Fruit fly (Drosophila melanogaster) S2 (cell line): Measurements from ENCODE around the gene eater.

ENCODE experiments used
- CG8478 ChIP-seq: fragments of >200 bp; optimal IDR thresholded peaks from 2 replicates; lab custom pipeline; 2018
- CTCF ChIP-seq, 2 experiments: fragments of >200 bp; optimal IDR thresholded peaks; 2 replicates each; lab custom pipeline; 2018

DNA sequence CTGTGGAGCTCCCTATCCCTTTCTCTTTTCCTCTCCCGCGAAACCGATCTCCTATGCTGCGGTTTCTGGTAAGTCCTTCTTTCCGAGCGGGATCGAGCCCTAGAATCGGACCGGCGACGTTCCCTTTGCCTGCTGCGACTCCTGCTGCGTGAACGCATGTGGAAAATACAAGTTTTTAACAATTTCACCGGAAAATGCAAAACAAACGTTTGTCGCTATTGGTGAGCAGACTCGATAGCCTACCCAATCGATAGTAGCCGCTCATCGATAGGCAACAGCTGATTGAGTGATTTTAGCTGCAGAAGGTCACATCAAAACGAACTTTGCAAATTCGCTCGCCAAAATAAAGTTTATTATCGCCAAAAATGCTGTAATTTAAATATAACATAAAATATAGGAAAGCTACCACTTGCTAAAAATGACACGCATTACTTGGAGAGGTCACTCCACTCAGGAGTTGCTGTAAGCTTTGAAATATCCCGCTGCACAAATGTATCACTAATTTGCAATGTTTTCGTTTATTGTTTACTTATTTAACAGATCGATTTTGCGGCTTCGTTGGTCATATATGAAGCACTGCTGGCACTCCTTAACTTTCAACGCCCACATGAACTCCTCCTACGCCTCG lies 17.1 kb upstream of the eater start, which contains the start of the genes CG6066 and CG5880:
- TF ChIP-seq CG8478 (lab: Kevin White, UChicago), result no peak
- TF ChIP-seq CTCF (optimal IDR thresholded peaks at IDR 0.05; lab: Kevin White, UChicago), result peak in 1 of 2 experiments; percentile 0
